Fruit fly (Drosophila melanogaster) whole organism, wandering third instar larva: ENCODE data around the gene CG15822.

Experiments used
- CG32264 ChIP-seq: fragments of 200-800 bp; sonication (Bioruptor generic); optimal IDR thresholded peaks from 2 replicates; lab custom pipeline; 2016; ENCODE audit warnings: missing biosample characterization, missing genetic modification characterization
- CG9705 ChIP-seq: fragments of 200-800 bp; sonication (Bioruptor generic); optimal IDR thresholded peaks from 2 replicates; lab custom pipeline; 2018; ENCODE audit warnings: missing biosample characterization, mild to moderate bottlenecking, missing genetic modification characterization
- Dfd ChIP-seq: fragments of >200 bp; optimal IDR thresholded peaks from 2 replicates; lab custom pipeline; 2017; ENCODE audit warnings: missing biosample characterization, missing genetic modification characterization
- Dif ChIP-seq: fragments of 200-275, 200-300 bp; sonication (Bioruptor generic); optimal IDR thresholded peaks from 2 replicates; lab custom pipeline; 2018; ENCODE audit warnings: missing biosample characterization, missing genetic modification characterization; ENCODE audit not compliant: partially characterized antibody
- GATAd ChIP-seq: sonication (Bioruptor generic); optimal IDR thresholded peaks from 2 replicates; lab custom pipeline; 2016; ENCODE audit warnings: missing biosample characterization, missing genetic modification characterization
- HLH106 ChIP-seq: fragments of 200-800 bp; optimal IDR thresholded peaks from 3 replicates; lab custom pipeline; 2019; ENCODE audit warnings: missing biosample characterization, mild to moderate bottlenecking, missing genetic modification characterization, moderate library complexity
- Hnf4 ChIP-seq: fragments of 200-800 bp; sonication (Bioruptor generic); optimal IDR thresholded peaks from 2 replicates; lab custom pipeline; 2016; ENCODE audit warnings: missing biosample characterization, mild to moderate bottlenecking, missing genetic modification characterization
- Hr83 ChIP-seq: fragments of 200-300 bp; sonication (Bioruptor generic); optimal IDR thresholded peaks from 2 replicates; lab custom pipeline; 2016; ENCODE audit warnings: missing biosample characterization, mild to moderate bottlenecking, missing genetic modification characterization, moderate library complexity; ENCODE audit not compliant: poor library complexity, severe bottlenecking
- Mio ChIP-seq: sonication (Bioruptor generic); optimal IDR thresholded peaks from 2 replicates; lab custom pipeline; 2016; ENCODE audit warnings: missing biosample characterization, missing genetic modification characterization
- OdsH ChIP-seq: fragments of 200-800 bp; sonication (Bioruptor generic); optimal IDR thresholded peaks from 2 replicates; lab custom pipeline; 2016; ENCODE audit warnings: missing biosample characterization, mild to moderate bottlenecking, missing genetic modification characterization
- Rel ChIP-seq, 2 experiments: fragments of 200-800 bp; sonication (Bioruptor generic) in 1 of 2; optimal IDR thresholded peaks; 2 replicates in 1 of 2; 3 replicates in 1 of 2; lab custom pipeline; 2016 to 2019; ENCODE audit warnings: mild to moderate bottlenecking in 2 of 2, missing biosample characterization in 2 of 2, missing genetic modification characterization in 2 of 2, moderate library complexity in 1 of 2
- Sp1 ChIP-seq: fragments of 200-800 bp; sonication (Bioruptor generic); optimal IDR thresholded peaks from 3 replicates; lab custom pipeline; 2019; ENCODE audit warnings: missing biosample characterization, mild to moderate bottlenecking, missing genetic modification characterization, moderate library complexity
- Vsx2 ChIP-seq: fragments of 200-300, 225-300 bp; sonication (Bioruptor generic); optimal IDR thresholded peaks from 2 replicates; lab custom pipeline; 2018; ENCODE audit warnings: missing biosample characterization, missing genetic modification characterization; ENCODE audit not compliant: partially characterized antibody
- br ChIP-seq: fragments of 200-800 bp; sonication (Bioruptor generic); optimal IDR thresholded peaks from 2 replicates; lab custom pipeline; 2016; ENCODE audit warnings: missing biosample characterization, missing genetic modification characterization
- brk ChIP-seq: fragments of 200-800 bp; sonication (Bioruptor generic); optimal IDR thresholded peaks from 2 replicates; lab custom pipeline; 2016; ENCODE audit warnings: missing biosample characterization, mild to moderate bottlenecking, missing genetic modification characterization
- dl ChIP-seq, 2 experiments: fragments of 175-275, 200-275 bp in 1 of 2; fragments of 200-275 bp in 1 of 2; sonication (Bioruptor generic); optimal IDR thresholded peaks; lab custom pipeline; 2018; ENCODE audit warnings: mild to moderate bottlenecking in 2 of 2, missing biosample characterization in 2 of 2, missing genetic modification characterization in 2 of 2, moderate library complexity in 2 of 2; ENCODE audit not compliant: partially characterized antibody in 2 of 2, insufficient read depth in 1 of 2
- dmrt93B ChIP-seq: fragments of 200-800 bp; sonication (Bioruptor generic); optimal IDR thresholded peaks from 2 replicates; lab custom pipeline; 2018; ENCODE audit warnings: missing biosample characterization, mild to moderate bottlenecking, missing genetic modification characterization
- ey ChIP-seq: fragments of 200-800 bp; sonication (Bioruptor generic); optimal IDR thresholded peaks from 2 replicates; lab custom pipeline; 2016; ENCODE audit warnings: missing biosample characterization, missing genetic modification characterization
- foxo ChIP-seq, 2 experiments: fragments of 200-800 bp; sonication (Bioruptor generic); optimal IDR thresholded peaks; 2 replicates in 1 of 2; 3 replicates in 1 of 2; lab custom pipeline; 2016 to 2017; ENCODE audit warnings: missing biosample characterization in 2 of 2, missing genetic modification characterization in 2 of 2
- fru ChIP-seq: fragments of 200-800 bp; sonication (Bioruptor generic); optimal IDR thresholded peaks from 3 replicates; lab custom pipeline; 2016; ENCODE audit warnings: missing biosample characterization, mild to moderate bottlenecking, missing genetic modification characterization
- h ChIP-seq: fragments of 200-800 bp; sonication (Bioruptor generic); optimal IDR thresholded peaks from 3 replicates; lab custom pipeline; 2016; ENCODE audit warnings: missing biosample characterization, mild to moderate bottlenecking, missing genetic modification characterization
- jim ChIP-seq: fragments of 175-275, 200-325 bp; sonication (Bioruptor generic); optimal IDR thresholded peaks from 2 replicates; lab custom pipeline; 2016; ENCODE audit warnings: missing biosample characterization, mild to moderate bottlenecking, missing genetic modification characterization
- lola ChIP-seq: fragments of >200 bp; optimal IDR thresholded peaks from 2 replicates; lab custom pipeline; 2017; ENCODE audit warnings: missing biosample characterization, missing genetic modification characterization
- pan ChIP-seq: fragments of >200 bp; optimal IDR thresholded peaks from 2 replicates; lab custom pipeline; 2017
- psq ChIP-seq: fragments of 200-800 bp; sonication (Bioruptor generic); optimal IDR thresholded peaks from 3 replicates; lab custom pipeline; 2017; ENCODE audit warnings: missing biosample characterization, mild to moderate bottlenecking, missing genetic modification characterization, moderate library complexity
- rgr ChIP-seq: fragments of 200-800 bp; sonication (Bioruptor generic); optimal IDR thresholded peaks from 3 replicates; lab custom pipeline; 2016; ENCODE audit warnings: missing biosample characterization, mild to moderate bottlenecking, missing genetic modification characterization
- sage ChIP-seq: fragments of 200-800 bp; sonication (Bioruptor generic); optimal IDR thresholded peaks from 2 replicates; lab custom pipeline; 2016; ENCODE audit warnings: missing biosample characterization, mild to moderate bottlenecking, missing genetic modification characterization
- sv ChIP-seq: fragments of 200-800 bp; sonication (Bioruptor generic); optimal IDR thresholded peaks from 3 replicates; lab custom pipeline; 2016; ENCODE audit warnings: missing biosample characterization, missing genetic modification characterization
- tai ChIP-seq: sonication (Bioruptor generic); optimal IDR thresholded peaks from 2 replicates; lab custom pipeline; 2016; ENCODE audit warnings: missing biosample characterization, missing genetic modification characterization
- woc ChIP-seq: sonication (Bioruptor generic); optimal IDR thresholded peaks from 2 replicates; lab custom pipeline; 2016; ENCODE audit warnings: missing biosample characterization, mild to moderate bottlenecking, missing genetic modification characterization

The CG15822 gene

dm6 chr3L:2162623-2163022, 1.0 kb downstream of the CG15822 start:
- TF ChIP-seq dmrt93B (GFP tag; lab: Kevin White, UChicago) (no peak), Dfd (no peak), brk (GFP tag; lab: Kevin White, UChicago) (no peak), GATAd (GFP tag; lab: Kevin White, UChicago) (no peak), foxo (GFP tag; optimal IDR thresholded peaks at IDR 0.05; lab: Kevin White, UChicago) (no peak), Rel (GFP tag; optimal IDR thresholded peaks at IDR 0.05; lab: Kevin White, UChicago) (no peak), Rel (tag; optimal IDR thresholded peaks at IDR 0.05; lab: Kevin White, UChicago) (no peak), tai (no peak), psq (GFP tag; lab: Kevin White, UChicago) (no peak), pan (lab: Kevin White, UChicago) (no peak), Hnf4 (GFP tag; lab: Kevin White, UChicago) (no peak), Hr83 (GFP tag; lab: Kevin White, UChicago) (no peak), sage (GFP tag; lab: Kevin White, UChicago) (no peak)

DNA sequence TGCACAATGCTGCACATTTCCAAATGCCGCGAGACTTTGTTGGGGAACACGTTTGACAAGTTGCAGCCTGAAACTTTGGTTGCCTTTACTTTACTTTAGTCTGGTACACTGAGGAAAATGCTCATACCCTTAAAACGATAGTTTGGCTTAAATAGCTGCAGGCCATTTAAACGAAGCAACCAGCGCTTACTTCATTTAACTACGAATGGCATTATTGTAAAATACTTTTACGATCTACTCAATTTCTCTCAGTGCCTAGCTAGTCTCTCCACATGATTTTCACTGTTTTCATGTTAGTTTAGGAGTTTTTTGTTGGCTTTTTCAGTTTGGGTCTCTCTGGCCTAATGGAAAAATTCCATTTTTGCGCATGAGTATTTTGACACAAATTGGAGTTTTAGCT, 1.6 kb downstream of the CG15822 start:
- TF ChIP-seq fru (GFP tag; lab: Kevin White, UChicago) (peak; percentile 74), CG9705 (GFP tag; lab: Kevin White, UChicago) (peak; percentile 33), OdsH (peak; percentile 53), Dif (no peak), dmrt93B (GFP tag; lab: Kevin White, UChicago) (peak; percentile 73), Rel (GFP tag; optimal IDR thresholded peaks at IDR 0.05; lab: Kevin White, UChicago) (no peak), Rel (tag; optimal IDR thresholded peaks at IDR 0.05; lab: Kevin White, UChicago) (peak; percentile 3), HLH106 (peak; percentile 79), Hnf4 (GFP tag; lab: Kevin White, UChicago) (peak; percentile 60), rgr (GFP tag; lab: Kevin White, UChicago) (peak; percentile 67), Hr83 (GFP tag; lab: Kevin White, UChicago) (no peak), Sp1 (peak; percentile 70), CG32264 (GFP tag; lab: Kevin White, UChicago) (peak; percentile 65), foxo (GFP tag; optimal IDR thresholded peaks at IDR 0.05; lab: Kevin White, UChicago) (peak in 1 of 2 experiments; percentile 83), h (peak; percentile 88), tai (peak; percentile 67), Mio (GFP tag; lab: Kevin White, UChicago) (no peak), sage (GFP tag; lab: Kevin White, UChicago) (peak; percentile 81), dl (GFP tag; optimal IDR thresholded peaks at IDR 0.05; lab: Kevin White, UChicago; ENCODE audit: insufficient read depth in 1 of 2, partially characterized antibody in 2 of 2) (no peak), ey (peak; percentile 74), woc (peak; percentile 58), br (peak; percentile 50), sv (GFP tag; lab: Kevin White, UChicago) (peak; percentile 13), lola (GFP tag; lab: Kevin White, UChicago) (no peak), psq (GFP tag; lab: Kevin White, UChicago) (peak; percentile 44)
- TF ChIP-seq, all 38 proteins: peak for 19

dm6 chr3L:2159817-2160216, 3.8 kb downstream of the CG15822 start:
- TF ChIP-seq woc (no peak), CG9705 (GFP tag; lab: Kevin White, UChicago) (no peak), dmrt93B (GFP tag; lab: Kevin White, UChicago) (no peak), HLH106 (no peak), foxo (GFP tag; optimal IDR thresholded peaks at IDR 0.05; lab: Kevin White, UChicago) (no peak), Dif (no peak), Vsx2 (GFP tag; lab: Kevin White, UChicago) (no peak), Dfd (no peak), sage (GFP tag; lab: Kevin White, UChicago) (no peak), br (no peak)

DNA sequence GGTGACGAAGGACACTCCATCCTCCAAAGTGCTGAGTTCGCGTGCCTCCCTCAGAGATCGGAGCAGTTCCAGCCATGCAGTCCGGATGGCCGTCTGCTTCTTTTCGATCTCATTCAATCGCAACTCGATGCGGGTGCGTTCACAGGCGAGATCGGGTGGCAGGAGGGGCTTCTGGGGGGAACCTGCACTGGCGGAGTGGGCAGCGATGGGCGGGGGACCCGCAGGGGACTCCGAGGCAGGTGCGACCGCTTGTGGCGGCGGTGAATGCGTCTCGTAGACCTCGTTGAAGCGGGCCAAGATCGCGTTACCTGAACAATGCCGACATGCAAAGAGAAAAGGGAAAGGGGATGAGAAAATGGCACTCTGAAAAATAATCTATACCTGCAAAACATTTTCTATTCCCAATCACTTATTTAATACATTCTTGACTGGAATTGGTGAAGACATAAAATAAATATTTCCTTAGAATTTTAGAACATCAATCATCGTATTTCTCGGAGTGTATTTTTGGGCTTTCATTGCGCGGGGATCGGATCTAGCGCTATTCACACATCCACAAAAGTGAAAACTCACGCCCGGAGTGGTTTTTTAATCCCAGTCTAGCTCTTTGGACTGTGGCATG, 4.9 kb downstream of the CG15822 start:
- no peak for TF ChIP-seq GATAd (GFP tag; lab: Kevin White, UChicago)
- no peak for TF ChIP-seq jim
- TF ChIP-seq foxo (GFP tag; optimal IDR thresholded peaks at IDR 0.05; lab: Kevin White, UChicago): peak in 1 of 2 experiments; percentile 9
- peak; percentile 24 for TF ChIP-seq h
- no peak for TF ChIP-seq Sp1
